Worm (Caenorhabditis elegans): Measurements from ENCODE around the gene sgo-1.

The sgo-1 gene

ce11 chrIV:7839923-7840322 is 43.6 kb upstream of the sgo-1 start:
- TF ChIP-seq unc-30 (tag; optimal IDR thresholded peaks at IDR 0.05): no peak
- peak; percentile 33 for TF ChIP-seq lin-14 (GFP tag; optimal IDR thresholded peaks at IDR 0.05)
- TF ChIP-seq unc-130 (tag; optimal IDR thresholded peaks at IDR 0.05): no peak
- TF ChIP-seq lsy-2 (tag; optimal IDR thresholded peaks at IDR 0.05): peak in 1 of 2 experiments; percentile 4
- no peak for TF ChIP-seq xbp-1 (tag; optimal IDR thresholded peaks at IDR 0.05)
- TF ChIP-seq nhr-28 (tag; optimal IDR thresholded peaks at IDR 0.05): no peak
- peak; percentile 19 for TF ChIP-seq unc-86 (tag; optimal IDR thresholded peaks at IDR 0.05)
- peak; percentile 73 for TF ChIP-seq dsc-1 (tag; optimal IDR thresholded peaks at IDR 0.05)
- TF ChIP-seq swsn-7 (tag; optimal IDR thresholded peaks at IDR 0.05): peak; percentile 6
- peak; percentile 34 for TF ChIP-seq nhr-71 (tag; optimal IDR thresholded peaks at IDR 0.05)
- TF ChIP-seq nhr-20 (tag; optimal IDR thresholded peaks at IDR 0.05): peak; percentile 10
- no peak for TF ChIP-seq sup-37 (GFP tag; optimal IDR thresholded peaks at IDR 0.05)
- peak; percentile 45 for TF ChIP-seq nhr-47 (tag; optimal IDR thresholded peaks at IDR 0.05)
- TF ChIP-seq fkh-8 (tag; optimal IDR thresholded peaks at IDR 0.05): peak; percentile 92
- no peak for TF ChIP-seq aly-2 (tag; optimal IDR thresholded peaks at IDR 0.05)
- TF ChIP-seq efl-1 (optimal IDR thresholded peaks at IDR 0.05): no peak
- TF ChIP-seq efl-1 (GFP tag; optimal IDR thresholded peaks at IDR 0.05 in 1 of 2): peak in 1 of 2 experiments; percentile 82
- no peak for TF ChIP-seq nhr-84 (tag; optimal IDR thresholded peaks at IDR 0.05)
- TF ChIP-seq irx-1 (tag; optimal IDR thresholded peaks at IDR 0.05): no peak
- peak; percentile 20 for TF ChIP-seq egl-13 (tag; optimal IDR thresholded peaks at IDR 0.05)

ce11 chrIV:7838426-7838825 is 42.1 kb upstream of the sgo-1 start, which contains the start of gene C06A6.7:
TSS of gene C06A6.7 (minus strand) at chrIV:7838526.
- TF ChIP-seq mab-9 (GFP tag; IDR thresholded peaks at IDR 0.05) (no peak), ama-1 (optimal IDR thresholded peaks at IDR 0.05) (no peak), hlh-17 (GFP tag; optimal IDR thresholded peaks at IDR 0.05; ENCODE audit: borderline replicate concordance) (no peak), nhr-85 (tag) (no peak), jun-1 (tag; optimal IDR thresholded peaks at IDR 0.05) (no peak), lin-15B (tag; optimal IDR thresholded peaks at IDR 0.05) (no peak), elt-2 (tag; optimal IDR thresholded peaks at IDR 0.05) (no peak), swsn-7 (tag; optimal IDR thresholded peaks at IDR 0.05) (no peak), lin-13 (GFP tag; optimal IDR thresholded peaks at IDR 0.05) (no peak), skn-1 (tag; optimal IDR thresholded peaks at IDR 0.05) (no peak), snu-23 (GFP tag; optimal IDR thresholded peaks at IDR 0.05) (no peak), sptf-1 (tag; optimal IDR thresholded peaks at IDR 0.05) (no peak), dsc-1 (tag; optimal IDR thresholded peaks at IDR 0.05) (no peak)

ce11 chrIV:7836491-7836890 is 40.2 kb upstream of the sgo-1 start:
- TF ChIP-seq nhr-85 (tag) (no peak), snpc-4 (tag; optimal IDR thresholded peaks at IDR 0.05) (no peak), blmp-1 (tag; optimal IDR thresholded peaks at IDR 0.05) (peak; percentile 79), nhr-71 (tag; optimal IDR thresholded peaks at IDR 0.05) (no peak), zag-1 (tag; optimal IDR thresholded peaks at IDR 0.05) (no peak), nhr-20 (tag; optimal IDR thresholded peaks at IDR 0.05) (no peak), fkh-8 (tag; optimal IDR thresholded peaks at IDR 0.05) (no peak), efl-1 (optimal IDR thresholded peaks at IDR 0.05) (no peak), efl-1 (GFP tag; optimal IDR thresholded peaks at IDR 0.05 in 1 of 2) (peak in 1 of 2 experiments; percentile 51), swsn-7 (tag; optimal IDR thresholded peaks at IDR 0.05) (no peak), isw-1 (GFP tag; IDR thresholded peaks at IDR 0.05) (no peak), ceh-82 (tag; optimal IDR thresholded peaks at IDR 0.05) (no peak), ceh-88 (GFP tag; IDR thresholded peaks at IDR 0.05) (no peak), grh-1 (GFP tag; IDR thresholded peaks at IDR 0.05) (peak; percentile 51; the same call in 1 of the 2 replicates), nhr-90 (tag; optimal IDR thresholded peaks at IDR 0.05; ENCODE audit: poor library complexity) (no peak), fkh-10 (GFP tag; optimal IDR thresholded peaks at IDR 0.05) (no peak), nhr-12 (tag; optimal IDR thresholded peaks at IDR 0.05) (no peak), tlp-1 (tag; optimal IDR thresholded peaks at IDR 0.05) (no peak), hlh-17 (GFP tag; optimal IDR thresholded peaks at IDR 0.05; ENCODE audit: borderline replicate concordance) (no peak), alr-1 (tag; optimal IDR thresholded peaks at IDR 0.05; ENCODE audit: borderline replicate concordance) (no peak), ceh-8 (GFP tag; optimal IDR thresholded peaks at IDR 0.05) (no peak), fkh-4 (tag; optimal IDR thresholded peaks at IDR 0.05; ENCODE audit: borderline replicate concordance) (no peak), pqm-1 (tag; optimal IDR thresholded peaks at IDR 0.05) (no peak), C34B4.2 (tag; optimal IDR thresholded peaks at IDR 0.05) (no peak), nhr-76 (tag; optimal IDR thresholded peaks at IDR 0.05) (no peak), mab-9 (GFP tag; IDR thresholded peaks at IDR 0.05) (no peak), ets-5 (GFP tag; IDR thresholded peaks at IDR 0.05) (no peak)
